Fruit fly (Drosophila melanogaster) whole organism, prepupa: ENCODE data around the gene milt.

Experiments used
- CG15336 ChIP-seq: fragments of 200-800 bp; sonication (Bioruptor generic); IDR thresholded peaks from 2 replicates; pipeline ENCODE4 v1.3.6; 2022; ENCODE audit warnings: missing biosample characterization, missing genetic modification characterization
- Hr4 ChIP-seq: fragments of 200-800 bp; sonication (Bioruptor generic); optimal IDR thresholded peaks from 3 replicates; lab custom pipeline; 2016; ENCODE audit warnings: missing biosample characterization, missing genetic modification characterization
- Sox14 ChIP-seq: fragments of 200-800 bp; sonication (Bioruptor generic); optimal IDR thresholded peaks from 3 replicates; lab custom pipeline; 2016; ENCODE audit warnings: missing biosample characterization, missing genetic modification characterization
- achi ChIP-seq: fragments of 200-800 bp; sonication (Bioruptor generic); optimal IDR thresholded peaks from 3 replicates; lab custom pipeline; 2016; ENCODE audit warnings: missing biosample characterization, missing genetic modification characterization
- fd85E ChIP-seq: fragments of 200-800 bp; sonication (Bioruptor generic); optimal IDR thresholded peaks from 3 replicates; lab custom pipeline; 2016; ENCODE audit warnings: missing biosample characterization, missing genetic modification characterization
- topi ChIP-seq: fragments of 200-800 bp; sonication (Bioruptor generic); optimal IDR thresholded peaks from 3 replicates; lab custom pipeline; 2016; ENCODE audit warnings: missing biosample characterization, missing genetic modification characterization

DNA sequence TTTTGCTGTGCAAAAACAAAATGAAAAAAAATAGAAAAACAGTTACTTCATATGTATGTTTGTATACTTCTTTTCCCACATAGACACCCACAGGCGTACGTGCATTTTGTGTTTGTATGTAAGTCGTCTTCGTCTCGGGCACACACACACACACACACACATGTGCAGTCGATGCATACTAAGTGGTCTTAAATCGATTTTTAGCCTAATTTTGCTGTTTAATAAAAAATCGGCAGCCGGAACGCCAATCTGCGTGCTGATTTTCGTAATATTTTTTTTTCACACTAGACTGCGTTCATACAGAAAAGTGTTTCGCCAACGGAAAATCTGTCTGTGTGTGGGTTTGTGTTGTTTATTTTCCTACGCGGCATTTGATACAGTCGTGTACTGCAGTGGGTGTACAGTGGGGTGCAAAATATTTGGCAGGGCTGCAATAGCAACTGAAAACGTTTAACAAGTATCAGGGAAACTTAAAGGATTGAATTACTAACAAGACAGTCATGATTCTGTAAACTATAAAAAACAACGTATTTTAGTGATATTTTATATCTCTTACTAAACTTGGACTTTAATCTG is 4.4 kb upstream of the milt start:
- TF ChIP-seq achi: peak; percentile 32
- peak; percentile 73 for TF ChIP-seq Sox14 (GFP tag; lab: Kevin White, UChicago)
- TF ChIP-seq CG15336 (GFP tag; lab: Robert Waterston, UW): peak; percentile 75
- TF ChIP-seq fd85E: no peak
- peak; percentile 68 for TF ChIP-seq Hr4 (GFP tag; lab: Kevin White, UChicago)
- peak; percentile 52 for TF ChIP-seq topi (GFP tag; lab: Kevin White, UChicago)
